Fruit fly (Drosophila melanogaster): Measurements from ENCODE around the gene Set.

Set gene

DNA sequence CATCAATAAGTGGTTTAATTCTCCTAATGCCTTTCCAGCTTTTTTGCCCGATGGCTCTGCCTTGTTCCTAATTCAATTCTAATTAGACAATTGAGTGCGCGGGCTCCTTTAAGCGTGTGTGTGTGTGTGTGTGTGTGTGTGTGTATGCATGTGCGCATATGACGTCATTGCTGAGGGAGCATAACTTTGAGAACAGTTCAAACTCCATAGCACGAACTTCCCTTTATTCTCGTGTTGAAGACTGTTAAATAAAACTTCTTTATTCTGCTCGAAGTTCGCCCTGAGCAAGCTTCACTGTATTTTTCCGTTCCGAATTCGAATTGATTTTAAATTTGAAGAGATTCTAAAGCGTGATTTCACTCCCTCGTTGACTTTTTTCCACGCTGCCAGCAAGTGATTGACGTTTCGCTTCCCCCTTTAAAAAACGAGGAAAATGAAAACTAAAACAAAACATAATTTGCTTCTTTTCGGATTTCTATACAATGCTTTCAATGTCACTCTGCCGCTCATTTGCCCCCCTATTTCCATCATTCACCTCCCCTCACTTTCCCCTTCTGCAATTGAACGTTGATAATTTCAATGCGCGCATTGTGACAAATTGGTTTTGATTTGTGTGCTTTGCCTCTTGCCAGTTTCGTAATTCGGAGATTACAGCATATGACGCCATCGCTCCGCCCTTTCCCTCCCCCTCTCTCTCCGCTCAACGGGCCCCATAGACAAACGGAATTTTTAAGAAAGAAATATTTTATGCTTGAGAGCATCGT, 29.1 kb downstream of the Set start (continued):
- TF ChIP-seq sd (tag; optimal IDR thresholded peaks at IDR 0.05) = no peak
- no peak for TF ChIP-seq slp2 (GFP tag; optimal IDR thresholded peaks at IDR 0.05)
- no peak for TF ChIP-seq otp (GFP tag; IDR thresholded peaks at IDR 0.05)
- TF ChIP-seq CG7928 (GFP tag; optimal IDR thresholded peaks at IDR 0.05) = no peak
- no peak for TF ChIP-seq bab2 (GFP tag; optimal IDR thresholded peaks at IDR 0.05)
- no peak for TF ChIP-seq CG15479 (GFP tag; optimal IDR thresholded peaks at IDR 0.05)
- no peak for TF ChIP-seq exex (tag; optimal IDR thresholded peaks at IDR 0.05)
- TF ChIP-seq Sry-δ (GFP tag; optimal IDR thresholded peaks at IDR 0.05) = no peak
- TF ChIP-seq Dip3 (GFP tag; optimal IDR thresholded peaks at IDR 0.05) = no peak
- TF ChIP-seq cato (GFP tag; optimal IDR thresholded peaks at IDR 0.05; ENCODE audit: borderline replicate concordance) = no peak
- peak; percentile 35 for TF ChIP-seq CG1603 (tag; optimal IDR thresholded peaks at IDR 0.05)
- TF ChIP-seq gcm2 (GFP tag; optimal IDR thresholded peaks at IDR 0.05) = no peak
- TF ChIP-seq CG30431 (GFP tag; optimal IDR thresholded peaks at IDR 0.05) = no peak
- no peak for TF ChIP-seq CG13296 (GFP tag; optimal IDR thresholded peaks at IDR 0.05)
- TF ChIP-seq gcm (GFP tag; optimal IDR thresholded peaks at IDR 0.05) = peak; percentile 2
- TF ChIP-seq CG34376 (GFP tag; optimal IDR thresholded peaks at IDR 0.05) = peak; percentile 63
- TF ChIP-seq abd-A (tag; optimal IDR thresholded peaks at IDR 0.05) = peak; percentile 30
- TF ChIP-seq HHEX (GFP tag; optimal IDR thresholded peaks at IDR 0.05) = no peak
- TF ChIP-seq sna (GFP tag; IDR thresholded peaks at IDR 0.05; ENCODE audit: partially characterized antibody) = no peak
- no peak for TF ChIP-seq CG32532 (GFP tag; IDR thresholded peaks at IDR 0.05)
- no peak for TF ChIP-seq salm (tag; optimal IDR thresholded peaks at IDR 0.05)
- peak; percentile 1 for TF ChIP-seq CG30403 (GFP tag; optimal IDR thresholded peaks at IDR 0.05)
- TF ChIP-seq dimm (GFP tag; IDR thresholded peaks at IDR 0.05) = no peak
- TF ChIP-seq seq (GFP tag; IDR thresholded peaks at IDR 0.05) = no peak
- TF ChIP-seq sima (GFP tag; optimal IDR thresholded peaks at IDR 0.05) = no peak
- no peak for TF ChIP-seq CG14014 (GFP tag; IDR thresholded peaks at IDR 0.05)
- TF ChIP-seq trem (tag; optimal IDR thresholded peaks at IDR 0.05) = no peak
- no peak for TF ChIP-seq CG12942 (GFP tag; optimal IDR thresholded peaks at IDR 0.05)
- TF ChIP-seq NFAT (GFP tag; IDR thresholded peaks at IDR 0.05) = no peak
- TF ChIP-seq crol (GFP tag; IDR thresholded peaks at IDR 0.05) = no peak
- TF ChIP-seq mirr (GFP tag; optimal IDR thresholded peaks at IDR 0.05) = peak; percentile 58
- TF ChIP-seq Taf1 (GFP tag; IDR thresholded peaks at IDR 0.05) = no peak
- no peak for TF ChIP-seq CG6175 (GFP tag; IDR thresholded peaks at IDR 0.05)
- no peak for TF ChIP-seq CG3281 (GFP tag; optimal IDR thresholded peaks at IDR 0.05)
- no peak for TF ChIP-seq CG16863 (GFP tag; optimal IDR thresholded peaks at IDR 0.05)
- no peak for TF ChIP-seq CG18619 (GFP tag; optimal IDR thresholded peaks at IDR 0.05)
- peak; percentile 7 for TF ChIP-seq CG15696 (tag; optimal IDR thresholded peaks at IDR 0.05)
- TF ChIP-seq twi (tag; optimal IDR thresholded peaks at IDR 0.05) = no peak
- TF ChIP-seq CG12299 (tag; optimal IDR thresholded peaks at IDR 0.05) = no peak
- TF ChIP-seq CG3407 (GFP tag; optimal IDR thresholded peaks at IDR 0.05) = no peak
- TF ChIP-seq CG10959 (GFP tag; IDR thresholded peaks at IDR 0.05) = no peak
- TF ChIP-seq tna (GFP tag; IDR thresholded peaks at IDR 0.05; ENCODE audit: partially characterized antibody) = no peak
- TF ChIP-seq CG12391 (tag; optimal IDR thresholded peaks at IDR 0.05) = no peak
- TF ChIP-seq mam (GFP tag; optimal IDR thresholded peaks at IDR 0.05) = no peak
- no peak for TF ChIP-seq ash1 (GFP tag; optimal IDR thresholded peaks at IDR 0.05)
- TF ChIP-seq Elba2 (GFP tag; optimal IDR thresholded peaks at IDR 0.05) = peak; percentile 29
- no peak for TF ChIP-seq CG7987 (GFP tag; optimal IDR thresholded peaks at IDR 0.05)
- TF ChIP-seq dysf (GFP tag; IDR thresholded peaks at IDR 0.05) = no peak
- no peak for TF ChIP-seq CG7372 (GFP tag; IDR thresholded peaks at IDR 0.05)
- no peak for TF ChIP-seq fd96Cb (tag; optimal IDR thresholded peaks at IDR 0.05)

Data from whole organism, embryonic.